Worm (Caenorhabditis elegans) whole organism, L2 larva: ENCODE results near the gene C03E10.1.
A peak's percentile ranks its signal among the peaks of the same experiment; 100 is the strongest.

ENCODE experiments used
- C34F6.9 ChIP-seq: fragments of 150-350 bp; optimal IDR thresholded peaks from 2 replicates; lab custom pipeline; 2014; ENCODE audit warnings: missing biosample characterization, missing genetic modification characterization
- F13H6.1 ChIP-seq: sonication (generic microtip); optimal IDR thresholded peaks from 2 replicates; lab custom pipeline; 2016; ENCODE audit warnings: missing genetic modification characterization, missing compliant biosample characterization
- R02D3.7 ChIP-seq: fragments of 150-350 bp; optimal IDR thresholded peaks from 2 replicates; lab custom pipeline; 2014; ENCODE audit warnings: missing biosample characterization, missing genetic modification characterization
- Y55F3AM.14 ChIP-seq: fragments of 200-800 bp; sonication (Bioruptor generic); optimal IDR thresholded peaks from 2 replicates; lab custom pipeline; 2018; ENCODE audit warnings: mild to moderate bottlenecking, missing genetic modification characterization, missing compliant biosample characterization
- ZK546.5 ChIP-seq: sonication (generic microtip); optimal IDR thresholded peaks from 2 replicates; lab custom pipeline; 2017; ENCODE audit warnings: missing biosample characterization, missing genetic modification characterization
- alr-1 ChIP-seq: fragments of 150-350 bp; optimal IDR thresholded peaks from 2 replicates; lab custom pipeline; 2014; ENCODE audit warnings: missing biosample characterization, missing genetic modification characterization
- aly-2 ChIP-seq: fragments of 150-350 bp; optimal IDR thresholded peaks from 2 replicates; lab custom pipeline; 2014; ENCODE audit warnings: missing biosample characterization, missing genetic modification characterization
- ama-1 ChIP-seq: fragments of 150-350 bp; optimal IDR thresholded peaks from 2 replicates; lab custom pipeline; 2018; ENCODE audit warnings: inconsistent platforms
- blmp-1 ChIP-seq: sonication (generic microtip); optimal IDR thresholded peaks from 2 replicates; lab custom pipeline; 2017; ENCODE audit warnings: missing genetic modification characterization, mild to moderate bottlenecking, missing compliant biosample characterization, antibody characterized with exemption, moderate library complexity; ENCODE audit not compliant: insufficient read depth
- ceh-16 ChIP-seq: fragments of 150-350 bp; optimal IDR thresholded peaks from 2 replicates; lab custom pipeline; 2014; ENCODE audit warnings: missing biosample characterization, missing genetic modification characterization
- dmd-4 ChIP-seq: sonication (generic microtip); optimal IDR thresholded peaks from 2 replicates; lab custom pipeline; 2017; ENCODE audit warnings: missing biosample characterization, missing genetic modification characterization
- elt-1 ChIP-seq: fragments of 150-350 bp; optimal IDR thresholded peaks from 2 replicates; lab custom pipeline; 2014; ENCODE audit warnings: missing biosample characterization, missing genetic modification characterization
- elt-3 ChIP-seq: sonication (generic microtip); optimal IDR thresholded peaks from 2 replicates; lab custom pipeline; 2017; ENCODE audit warnings: missing biosample characterization, missing genetic modification characterization
- fos-1 ChIP-seq: fragments of 150-350 bp; optimal IDR thresholded peaks from 2 replicates; lab custom pipeline; 2014; ENCODE audit warnings: missing biosample characterization, missing genetic modification characterization
- gmeb-1 ChIP-seq: fragments of 150-350 bp; optimal IDR thresholded peaks from 2 replicates; lab custom pipeline; 2014; ENCODE audit warnings: missing biosample characterization, missing genetic modification characterization
- lin-11 ChIP-seq: fragments of 150-350 bp; sonication (generic microtip); optimal IDR thresholded peaks from 2 replicates; lab custom pipeline; 2014; ENCODE audit warnings: missing biosample characterization, missing genetic modification characterization, inconsistent platforms, mixed read lengths
- lin-13 ChIP-seq: fragments of 150-350 bp; optimal IDR thresholded peaks from 2 replicates; lab custom pipeline; 2014; ENCODE audit warnings: missing biosample characterization, missing genetic modification reagents, missing genetic modification characterization
- lin-39 ChIP-seq: fragments of 150-350 bp; optimal IDR thresholded peaks from 2 replicates; lab custom pipeline; 2014; ENCODE audit warnings: missing biosample characterization, missing genetic modification reagents, missing genetic modification characterization
- lsy-2 ChIP-seq, 2 experiments: fragments of 150-350 bp in 1 of 2; sonication (generic microtip) in 1 of 2; optimal IDR thresholded peaks; 2 replicates each; lab custom pipeline; 2014 to 2017; ENCODE audit warnings: missing biosample characterization in 2 of 2, missing genetic modification characterization in 2 of 2
- mab-5 ChIP-seq: fragments of 150-350 bp; optimal IDR thresholded peaks from 2 replicates; lab custom pipeline; 2014; ENCODE audit warnings: missing biosample characterization, missing genetic modification characterization
- mdl-1 ChIP-seq, 2 experiments: fragments of 150-350 bp in 1 of 2; sonication (generic microtip) in 1 of 2; optimal IDR thresholded peaks; 2 replicates each; lab custom pipeline; 2017; ENCODE audit warnings: missing biosample characterization in 2 of 2, missing genetic modification characterization in 2 of 2
- nhr-10 ChIP-seq: sonication (generic microtip); optimal IDR thresholded peaks from 2 replicates; lab custom pipeline; 2017; ENCODE audit warnings: missing biosample characterization, missing genetic modification characterization
- nhr-12 ChIP-seq: fragments of 150-350 bp; optimal IDR thresholded peaks from 2 replicates; lab custom pipeline; 2014; ENCODE audit warnings: missing biosample characterization, missing genetic modification characterization
- nhr-129 ChIP-seq: fragments of 150-350 bp; optimal IDR thresholded peaks from 2 replicates; lab custom pipeline; 2014; ENCODE audit warnings: missing biosample characterization, missing genetic modification characterization
- nhr-21 ChIP-seq: fragments of 150-350 bp; optimal IDR thresholded peaks from 2 replicates; lab custom pipeline; 2014; ENCODE audit warnings: missing biosample characterization, missing genetic modification characterization
- nhr-23 ChIP-seq: fragments of 150-350 bp; optimal IDR thresholded peaks from 2 replicates; lab custom pipeline; 2014; ENCODE audit warnings: missing biosample characterization, missing genetic modification reagents, missing genetic modification characterization
- nhr-237 ChIP-seq: fragments of 150-350 bp; optimal IDR thresholded peaks from 2 replicates; lab custom pipeline; 2014; ENCODE audit warnings: missing biosample characterization, missing genetic modification characterization
- nhr-6 ChIP-seq: fragments of 150-350 bp; optimal IDR thresholded peaks from 2 replicates; lab custom pipeline; 2014; ENCODE audit warnings: missing biosample characterization, missing genetic modification characterization
- nhr-77 ChIP-seq: fragments of 150-350 bp; optimal IDR thresholded peaks from 2 replicates; lab custom pipeline; 2014; ENCODE audit warnings: missing biosample characterization, missing genetic modification characterization
- peb-1 ChIP-seq: fragments of 150-350 bp; optimal IDR thresholded peaks from 2 replicates; lab custom pipeline; 2014; ENCODE audit warnings: missing biosample characterization, missing genetic modification characterization
- sem-4 ChIP-seq: fragments of 150-350 bp; optimal IDR thresholded peaks from 2 replicates; lab custom pipeline; 2014; ENCODE audit warnings: missing biosample characterization, missing genetic modification reagents, missing genetic modification characterization
- skn-1 ChIP-seq: sonication (generic microtip); optimal IDR thresholded peaks from 2 replicates; lab custom pipeline; 2017; ENCODE audit warnings: missing biosample characterization, missing genetic modification characterization
- sma-3 ChIP-seq: sonication (generic microtip); optimal IDR thresholded peaks from 2 replicates; lab custom pipeline; 2016; ENCODE audit warnings: missing genetic modification reagents, missing genetic modification characterization, missing compliant biosample characterization
- sma-9 ChIP-seq, 2 experiments: fragments of 150-350 bp in 1 of 2; sonication (generic microtip) in 1 of 2; optimal IDR thresholded peaks; 2 replicates each; lab custom pipeline; 2014 to 2016; ENCODE audit warnings: missing genetic modification characterization in 2 of 2, mild to moderate bottlenecking in 1 of 2, missing biosample characterization in 1 of 2, missing compliant biosample characterization in 1 of 2, missing genetic modification reagents in 1 of 2, moderate library complexity in 1 of 2
- snpc-4 ChIP-seq: fragments of 150-350 bp; optimal IDR thresholded peaks from 2 replicates; lab custom pipeline; 2014; ENCODE audit warnings: missing biosample characterization, missing genetic modification characterization
- unc-55 ChIP-seq: fragments of 150-350 bp; sonication (generic microtip); optimal IDR thresholded peaks from 3 replicates; lab custom pipeline; 2014; ENCODE audit warnings: missing biosample characterization, missing genetic modification reagents, missing genetic modification characterization
- unc-62 ChIP-seq: fragments of 150-350 bp; optimal IDR thresholded peaks from 2 replicates; lab custom pipeline; 2014; ENCODE audit warnings: missing biosample characterization, missing genetic modification reagents, missing genetic modification characterization
- zag-1 ChIP-seq: fragments of 150-350 bp; optimal IDR thresholded peaks from 2 replicates; lab custom pipeline; 2014; ENCODE audit warnings: missing biosample characterization, missing genetic modification characterization
- ztf-11 ChIP-seq: sonication (generic microtip); optimal IDR thresholded peaks from 2 replicates; lab custom pipeline; 2017; ENCODE audit warnings: missing biosample characterization, missing genetic modification characterization
- ztf-4 ChIP-seq: fragments of 150-350 bp; optimal IDR thresholded peaks from 2 replicates; lab custom pipeline; 2014; ENCODE audit warnings: missing biosample characterization, missing genetic modification characterization

Gene C03E10.1

DNA sequence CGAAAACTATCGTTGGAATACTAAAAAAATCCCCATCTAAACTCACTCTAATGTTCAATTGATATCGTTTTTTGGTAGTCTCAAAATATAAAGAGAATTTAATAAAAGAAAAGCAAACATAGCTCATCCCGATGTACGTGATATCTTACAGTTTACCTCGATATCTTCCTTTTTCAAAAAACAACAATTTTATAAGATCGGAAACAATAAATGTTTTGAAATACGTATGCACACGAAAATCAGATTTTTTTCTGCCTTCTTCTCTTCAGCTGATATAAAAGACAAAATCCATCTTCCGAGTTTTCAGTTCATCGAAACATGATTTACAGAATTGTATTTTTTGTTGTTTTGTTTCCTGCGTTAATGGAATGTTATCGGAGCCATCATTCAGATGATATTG, 19.9 kb upstream of the C03E10.1 start, which contains the start of gene clec-222:
TSS of gene clec-222 (plus strand) at position 301 of the 400 bp plus-strand sequence.
- TF ChIP-seq lin-13 (GFP tag; lab: Kevin White, UChicago) (no peak), F13H6.1 (tag; lab: Kevin White, UChicago) (no peak), ZK546.5 (no peak), gmeb-1 (tag; lab: Kevin White, UChicago) (no peak), lin-11 (tag; lab: Kevin White, UChicago) (no peak), nhr-129 (tag; lab: Kevin White, UChicago) (no peak), zag-1 (tag; lab: Kevin White, UChicago) (no peak), ztf-11 (tag; lab: Kevin White, UChicago) (no peak), fos-1 (tag; lab: Kevin White, UChicago) (no peak), snpc-4 (no peak), nhr-21 (tag; lab: Kevin White, UChicago) (no peak), unc-62 (no peak), Y55F3AM.14 (GFP tag; lab: Kevin White, UChicago) (no peak), C34F6.9 (tag; lab: Kevin White, UChicago) (no peak), sem-4 (tag; lab: Kevin White, UChicago) (no peak)

DNA sequence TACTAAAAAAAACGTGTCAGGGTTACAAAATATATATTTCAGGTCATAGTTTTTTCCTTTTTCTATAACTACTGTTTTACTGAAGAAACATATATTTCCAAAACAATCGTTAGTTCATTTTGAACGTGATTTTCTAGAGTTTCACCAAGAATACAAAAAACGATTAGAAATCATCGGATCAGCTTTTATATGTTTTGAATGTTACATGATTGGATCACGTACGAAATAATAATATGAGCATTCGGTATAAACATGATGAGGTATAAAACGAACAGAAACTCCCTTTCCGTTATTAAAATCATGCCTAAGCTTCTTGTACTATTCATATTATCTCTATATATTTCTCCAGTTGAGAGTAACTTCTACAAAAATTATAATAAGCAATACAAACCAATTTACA, 18.1 kb upstream of the C03E10.1 start, which contains the start of gene clec-223:
TSS of gene clec-223 (plus strand) at position 301 of the 400 bp plus-strand sequence.
- no peak for TF ChIP-seq unc-62
- no peak for TF ChIP-seq R02D3.7 (tag; lab: Kevin White, UChicago)
- no peak for TF ChIP-seq alr-1 (tag; lab: Kevin White, UChicago)
- TF ChIP-seq nhr-23, result no peak
- TF ChIP-seq lin-13 (GFP tag; lab: Kevin White, UChicago), result no peak
- no peak for TF ChIP-seq elt-3 (tag; lab: Kevin White, UChicago)
- no peak for TF ChIP-seq ZK546.5
- no peak for TF ChIP-seq sma-3 (GFP tag; lab: Kevin White, UChicago)
- TF ChIP-seq nhr-237, result no peak
- no peak for TF ChIP-seq lin-39 (tag; lab: Kevin White, UChicago)
- TF ChIP-seq C34F6.9 (tag; lab: Kevin White, UChicago), result no peak
- no peak for TF ChIP-seq lin-11 (tag; lab: Kevin White, UChicago)
- no peak for TF ChIP-seq sem-4 (tag; lab: Kevin White, UChicago)
- no peak for TF ChIP-seq mdl-1 (tag; optimal IDR thresholded peaks at IDR 0.05; lab: Kevin White, UChicago)

ce11 chrV:11279564-11279963, 11.4 kb upstream of the C03E10.1 start:
- TF ChIP-seq aly-2 (tag; lab: Kevin White, UChicago) (no peak), nhr-6 (tag; lab: Kevin White, UChicago) (no peak), sma-3 (GFP tag; lab: Kevin White, UChicago) (no peak)
- TF ChIP-seq, all 48 proteins: peak for 0

- TF ChIP-seq Y55F3AM.14 (GFP tag; lab: Kevin White, UChicago) (no peak), skn-1 (no peak), C34F6.9 (tag; lab: Kevin White, UChicago) (peak; percentile 26), nhr-129 (tag; lab: Kevin White, UChicago) (no peak), nhr-23 (no peak), ztf-4 (tag; lab: Kevin White, UChicago) (no peak), mab-5 (tag; lab: Kevin White, UChicago) (no peak), elt-3 (tag; lab: Kevin White, UChicago) (no peak), snpc-4 (no peak), nhr-21 (tag; lab: Kevin White, UChicago) (peak; percentile 5), lsy-2 (tag; optimal IDR thresholded peaks at IDR 0.05; lab: Kevin White, UChicago) (peak in 1 of 2 experiments; percentile 25), zag-1 (tag; lab: Kevin White, UChicago) (no peak), dmd-4 (tag; lab: Kevin White, UChicago) (no peak), gmeb-1 (tag; lab: Kevin White, UChicago) (no peak), blmp-1 (no peak), fos-1 (tag; lab: Kevin White, UChicago) (no peak), mdl-1 (tag; optimal IDR thresholded peaks at IDR 0.05; lab: Kevin White, UChicago) (no peak), elt-1 (tag; lab: Kevin White, UChicago) (no peak), ama-1 (lab: Kevin White, UChicago) (no peak), sma-9 (GFP tag; optimal IDR thresholded peaks at IDR 0.05; lab: Kevin White, UChicago) (peak; percentile 30), sma-9 (tag; optimal IDR thresholded peaks at IDR 0.05; lab: Kevin White, UChicago) (no peak), nhr-6 (tag; lab: Kevin White, UChicago) (no peak), nhr-12 (tag; lab: Kevin White, UChicago) (no peak), nhr-77 (no peak), nhr-237 (no peak), lin-39 (tag; lab: Kevin White, UChicago) (no peak), ceh-16 (tag; lab: Kevin White, UChicago) (no peak), alr-1 (tag; lab: Kevin White, UChicago) (no peak), lin-13 (GFP tag; lab: Kevin White, UChicago) (no peak), unc-62 (no peak), unc-55 (GFP tag; lab: Kevin White, UChicago) (peak; percentile 11), aly-2 (tag; lab: Kevin White, UChicago) (no peak), peb-1 (tag; lab: Kevin White, UChicago) (no peak), ZK546.5 (no peak), nhr-10 (tag; lab: Kevin White, UChicago) (no peak), lin-11 (tag; lab: Kevin White, UChicago) (no peak)
These were observed 9.4 kb upstream of the C03E10.1 start for ce11 chrV:11281414-11282209.
